Fruit fly (Drosophila melanogaster) whole organism, embryonic: Measurements from ENCODE around the gene Phs.

Experiments used
- BtbVII ChIP-seq: fragments of 200-800 bp; sonication (Bioruptor generic); optimal IDR thresholded peaks from 3 replicates; lab custom pipeline; 2017; ENCODE audit warnings: missing biosample characterization, mild to moderate bottlenecking, missing genetic modification characterization
- CG10543 ChIP-seq: fragments of 200-800 bp; sonication (Bioruptor generic); optimal IDR thresholded peaks from 3 replicates; lab custom pipeline; 2017; ENCODE audit warnings: missing biosample characterization, mild to moderate bottlenecking, missing genetic modification characterization, moderate library complexity
- CG12071 ChIP-seq: fragments of 200-800 bp; sonication (Bioruptor generic); optimal IDR thresholded peaks from 3 replicates; lab custom pipeline; 2018; ENCODE audit warnings: missing biosample characterization, mild to moderate bottlenecking, missing genetic modification characterization
- CG13894 ChIP-seq: fragments of 200-800 bp; sonication (Bioruptor generic); optimal IDR thresholded peaks from 3 replicates; lab custom pipeline; 2018; ENCODE audit warnings: missing biosample characterization, mild to moderate bottlenecking, missing genetic modification characterization, moderate library complexity
- CG1603 ChIP-seq: fragments of 200-800 bp; sonication (Bioruptor generic); optimal IDR thresholded peaks from 2 replicates; lab custom pipeline; 2019; ENCODE audit warnings: missing biosample characterization, mild to moderate bottlenecking, missing genetic modification characterization, moderate library complexity
- CG17385 ChIP-seq: fragments of 200-800 bp; sonication (Bioruptor generic); optimal IDR thresholded peaks from 3 replicates; lab custom pipeline; 2018; ENCODE audit warnings: missing biosample characterization, mild to moderate bottlenecking, missing genetic modification characterization
- CG17829 ChIP-seq: fragments of 200-800 bp; optimal IDR thresholded peaks from 2 replicates; lab custom pipeline; 2019; ENCODE audit warnings: missing biosample characterization, mild to moderate bottlenecking, missing genetic modification characterization, moderate library complexity
- CG2116 ChIP-seq: fragments of 200-800 bp; sonication (Bioruptor generic); optimal IDR thresholded peaks from 3 replicates; lab custom pipeline; 2018; ENCODE audit warnings: missing biosample characterization, mild to moderate bottlenecking, missing genetic modification characterization
- CG42726 ChIP-seq: fragments of 200-800 bp; sonication (Bioruptor generic); IDR thresholded peaks from 2 replicates; pipeline ENCODE4 v1.3.6; 2022; ENCODE audit warnings: missing biosample characterization, missing genetic modification characterization; ENCODE audit not compliant: partially characterized antibody
- CG4360 ChIP-seq: fragments of 200-800 bp; sonication (Bioruptor generic); IDR thresholded peaks from 2 replicates; pipeline ENCODE4 v1.3.6; 2022; ENCODE audit warnings: missing biosample characterization, missing genetic modification characterization
- CG4820 ChIP-seq: fragments of 200-800 bp; sonication (Bioruptor generic); optimal IDR thresholded peaks from 3 replicates; lab custom pipeline; 2016; ENCODE audit warnings: missing biosample characterization, missing genetic modification characterization
- CG6254 ChIP-seq: fragments of 200-800 bp; sonication (Bioruptor generic); optimal IDR thresholded peaks from 3 replicates; lab custom pipeline; 2017; ENCODE audit warnings: mild to moderate bottlenecking, missing biosample characterization, missing genetic modification reagents, missing genetic modification characterization
- CG6765 ChIP-seq: fragments of 200-800 bp; sonication (Bioruptor generic); optimal IDR thresholded peaks from 3 replicates; lab custom pipeline; 2017; ENCODE audit warnings: missing biosample characterization, mild to moderate bottlenecking, missing genetic modification characterization
- CG6854 ChIP-seq: fragments of 200-800 bp; sonication (Bioruptor generic); optimal IDR thresholded peaks from 3 replicates; lab custom pipeline; 2017; ENCODE audit warnings: missing biosample characterization, mild to moderate bottlenecking, missing genetic modification characterization
- CG7556 ChIP-seq: fragments of 200-800 bp; sonication (Bioruptor generic); optimal IDR thresholded peaks from 2 replicates; lab custom pipeline; 2017; ENCODE audit warnings: missing biosample characterization, mild to moderate bottlenecking, missing genetic modification characterization
- CG7928 ChIP-seq: fragments of 200-800 bp; sonication (Bioruptor generic); optimal IDR thresholded peaks from 2 replicates; lab custom pipeline; 2017; ENCODE audit warnings: missing biosample characterization, mild to moderate bottlenecking, missing genetic modification characterization
- CG8944 ChIP-seq: fragments of 200-800 bp; sonication (Bioruptor generic); optimal IDR thresholded peaks from 3 replicates; lab custom pipeline; 2016; ENCODE audit warnings: missing biosample characterization, missing genetic modification characterization
- CG9727 ChIP-seq: fragments of 200-800 bp; sonication (Bioruptor generic); optimal IDR thresholded peaks from 3 replicates; lab custom pipeline; 2017; ENCODE audit warnings: missing biosample characterization, mild to moderate bottlenecking, missing genetic modification characterization
- CoRest ChIP-seq: fragments of 200-800 bp; sonication (Bioruptor generic); optimal IDR thresholded peaks from 3 replicates; lab custom pipeline; 2018; ENCODE audit warnings: missing biosample characterization, mild to moderate bottlenecking, missing genetic modification characterization, moderate library complexity
- Dip3 ChIP-seq: fragments of 200-800 bp; sonication (Bioruptor generic); optimal IDR thresholded peaks from 3 replicates; lab custom pipeline; 2016; ENCODE audit warnings: missing biosample characterization, missing genetic modification characterization
- Doc3 ChIP-seq: fragments of 200-800 bp; sonication (Bioruptor generic); IDR thresholded peaks from 3 replicates; pipeline ENCODE4 v1.3.6; 2022; ENCODE audit warnings: missing biosample characterization, missing genetic modification characterization; ENCODE audit not compliant: partially characterized antibody
- Dp ChIP-seq: fragments of 200-800 bp; sonication (Bioruptor generic); optimal IDR thresholded peaks from 2 replicates; lab custom pipeline; 2018; ENCODE audit warnings: missing biosample characterization, mild to moderate bottlenecking, missing genetic modification characterization, moderate library complexity
- Dref ChIP-seq: fragments of 200-800 bp; sonication (Bioruptor generic); IDR thresholded peaks from 2 replicates; pipeline ENCODE4 v1.3.6; 2022; ENCODE audit warnings: missing biosample characterization, missing genetic modification characterization
- HLH4C ChIP-seq: fragments of 200-800 bp; sonication (Bioruptor generic); IDR thresholded peaks from 3 replicates; pipeline ENCODE4 v1.3.6; 2022; ENCODE audit warnings: missing biosample characterization, missing genetic modification characterization; ENCODE audit not compliant: partially characterized antibody
- Hmr ChIP-seq: fragments of 200-800 bp; sonication (Bioruptor generic); optimal IDR thresholded peaks from 3 replicates; lab custom pipeline; 2017; ENCODE audit warnings: mild to moderate bottlenecking, missing biosample characterization, missing genetic modification reagents, missing genetic modification characterization
- MBD-R2 ChIP-seq: fragments of 200-800 bp; sonication (Bioruptor generic); IDR thresholded peaks from 2 replicates; pipeline ENCODE4 v1.3.6; 2022; ENCODE audit warnings: missing biosample characterization, missing genetic modification characterization
- Myb ChIP-seq: fragments of 200-800 bp; sonication (Bioruptor generic); optimal IDR thresholded peaks from 2 replicates; lab custom pipeline; 2016; ENCODE audit warnings: missing biosample characterization, missing genetic modification characterization
- Poxn ChIP-seq: fragments of 200-800 bp; sonication (Bioruptor generic); IDR thresholded peaks from 2 replicates; pipeline ENCODE4 v1.3.6; 2022; ENCODE audit warnings: missing biosample characterization, missing genetic modification characterization
- Ptx1 ChIP-seq: fragments of 200-800 bp; sonication (Bioruptor generic); IDR thresholded peaks from 2 replicates; pipeline ENCODE4 v1.3.6; 2022; ENCODE audit warnings: missing biosample characterization, missing genetic modification characterization
- Sry-δ ChIP-seq: fragments of 200-800 bp; sonication (Bioruptor generic); optimal IDR thresholded peaks from 2 replicates; lab custom pipeline; 2016; ENCODE audit warnings: missing biosample characterization, missing genetic modification characterization
- amos ChIP-seq: fragments of 200-800 bp; sonication (Bioruptor generic); IDR thresholded peaks from 2 replicates; pipeline ENCODE4 v1.3.6; 2022; ENCODE audit warnings: missing biosample characterization, missing genetic modification characterization; ENCODE audit not compliant: partially characterized antibody
- bbx ChIP-seq: fragments of 200-800 bp; sonication (Bioruptor generic); IDR thresholded peaks from 2 replicates; pipeline ENCODE4 v1.3.6; 2022; ENCODE audit warnings: missing biosample characterization, missing genetic modification characterization; ENCODE audit not compliant: partially characterized antibody
- bigmax ChIP-seq: fragments of 200-800 bp; sonication (Bioruptor generic); optimal IDR thresholded peaks from 2 replicates; lab custom pipeline; 2018; ENCODE audit warnings: missing biosample characterization, mild to moderate bottlenecking, missing genetic modification characterization
- danr ChIP-seq: fragments of 200-800 bp; sonication (Bioruptor generic); IDR thresholded peaks from 2 replicates; pipeline ENCODE4 v1.3.6; 2022; ENCODE audit warnings: missing biosample characterization, missing genetic modification characterization
- dimm ChIP-seq: fragments of 200-800 bp; sonication (Bioruptor generic); IDR thresholded peaks from 2 replicates; pipeline ENCODE4 v1.3.6; 2022; ENCODE audit warnings: missing biosample characterization, missing genetic modification characterization
- exex ChIP-seq: fragments of 200-800 bp; sonication (Bioruptor generic); optimal IDR thresholded peaks from 4 replicates; lab custom pipeline; 2018; ENCODE audit warnings: missing biosample characterization, mild to moderate bottlenecking, missing genetic modification characterization, moderate library complexity
- fu2 ChIP-seq: fragments of 200-800 bp; sonication (Bioruptor generic); optimal IDR thresholded peaks from 2 replicates; lab custom pipeline; 2016; ENCODE audit warnings: missing biosample characterization, missing genetic modification characterization
- gro ChIP-seq: fragments of 200-800 bp; sonication (Bioruptor generic); optimal IDR thresholded peaks from 2 replicates; lab custom pipeline; 2016; ENCODE audit warnings: missing biosample characterization, missing genetic modification characterization
- gsb ChIP-seq: fragments of 200-800 bp; sonication (Bioruptor generic); IDR thresholded peaks from 2 replicates; pipeline ENCODE4 v1.3.6; 2022; ENCODE audit warnings: missing biosample characterization, missing genetic modification characterization
- lmd ChIP-seq: fragments of 200-800 bp; sonication (Bioruptor generic); IDR thresholded peaks from 2 replicates; pipeline ENCODE4 v1.3.6; 2022; ENCODE audit warnings: missing biosample characterization, missing genetic modification characterization
- nau ChIP-seq: fragments of 200-800 bp; sonication (Bioruptor generic); optimal IDR thresholded peaks from 3 replicates; lab custom pipeline; 2017; ENCODE audit warnings: missing biosample characterization, mild to moderate bottlenecking, missing genetic modification characterization, missing genetic modification reagents
- oc ChIP-seq: fragments of 200-800 bp; sonication (Bioruptor generic); optimal IDR thresholded peaks from 2 replicates; lab custom pipeline; 2018; ENCODE audit warnings: missing biosample characterization, mild to moderate bottlenecking, missing genetic modification characterization, moderate library complexity
- pb ChIP-seq: fragments of 200-800 bp; sonication (Bioruptor generic); optimal IDR thresholded peaks from 3 replicates; lab custom pipeline; 2016; ENCODE audit warnings: missing biosample characterization, missing genetic modification characterization
- pzg ChIP-seq: fragments of 200-800 bp; sonication (Bioruptor generic); optimal IDR thresholded peaks from 3 replicates; lab custom pipeline; 2018; ENCODE audit warnings: missing biosample characterization, mild to moderate bottlenecking, missing genetic modification characterization, moderate library complexity
- shn ChIP-seq: fragments of 200-800 bp; sonication (Bioruptor generic); optimal IDR thresholded peaks from 3 replicates; lab custom pipeline; 2016; ENCODE audit warnings: missing biosample characterization, missing genetic modification characterization
- sna ChIP-seq: fragments of 200-800 bp; sonication (Bioruptor generic); IDR thresholded peaks from 2 replicates; pipeline ENCODE4 v1.3.6; 2022; ENCODE audit warnings: missing biosample characterization, missing genetic modification characterization; ENCODE audit not compliant: partially characterized antibody
- tup ChIP-seq: fragments of 200-800 bp; sonication (Bioruptor generic); optimal IDR thresholded peaks from 2 replicates; lab custom pipeline; 2016; ENCODE audit warnings: missing biosample characterization, mild to moderate bottlenecking, missing genetic modification characterization, moderate library complexity
- tx ChIP-seq: fragments of 200-800 bp; sonication (Bioruptor generic); optimal IDR thresholded peaks from 2 replicates; lab custom pipeline; 2016; ENCODE audit warnings: missing biosample characterization, missing genetic modification characterization
- vfl ChIP-seq: fragments of 200-800 bp; sonication (Bioruptor generic); optimal IDR thresholded peaks from 2 replicates; lab custom pipeline; 2016; ENCODE audit warnings: missing biosample characterization, missing genetic modification characterization
- yki ChIP-seq: fragments of >200 bp; optimal IDR thresholded peaks from 3 replicates; lab custom pipeline; 2018
- zen2 ChIP-seq: fragments of 200-800 bp; sonication (Bioruptor generic); IDR thresholded peaks from 3 replicates; pipeline ENCODE4 v1.3.6; 2022; ENCODE audit warnings: missing biosample characterization, missing genetic modification characterization; ENCODE audit not compliant: partially characterized antibody

Gene Phs

dm6 chr3L:15580487-15580886 lies 39.2 kb upstream of the Phs start, which contains the start of the genes mrn and CG12301 (continued):
- TF ChIP-seq CG2116 (GFP tag; lab: Kevin White, UChicago), result peak; percentile 89
- peak; percentile 49 for TF ChIP-seq tup
- TF ChIP-seq shn, result peak; percentile 25
- no peak for TF ChIP-seq CG12071 (GFP tag; lab: Kevin White, UChicago)
- peak; percentile 53 for TF ChIP-seq Myb (GFP tag; lab: Kevin White, UChicago)
- TF ChIP-seq gsb (GFP tag; lab: Robert Waterston, UW), result peak; percentile 52; the same call in 1 of the 2 replicates
- TF ChIP-seq CG42726 (GFP tag; lab: Robert Waterston, UW), result peak; percentile 75
- TF ChIP-seq CG4820 (GFP tag; lab: Kevin White, UChicago), result peak; percentile 40
- peak; percentile 95 for TF ChIP-seq HLH4C
- no peak for TF ChIP-seq bigmax (GFP tag; lab: Kevin White, UChicago)
- no peak for TF ChIP-seq CG17385 (GFP tag; lab: Kevin White, UChicago)
- TF ChIP-seq Dref (GFP tag; lab: Robert Waterston, UW), result peak; percentile 89
- TF ChIP-seq tx (GFP tag; lab: Kevin White, UChicago), result no peak
- no peak for TF ChIP-seq Poxn
- TF ChIP-seq CG10543 (GFP tag; lab: Kevin White, UChicago), result no peak
- peak; percentile 58 for TF ChIP-seq Dp (GFP tag; lab: Kevin White, UChicago)
- peak; percentile 94 for TF ChIP-seq Doc3 (GFP tag; lab: Robert Waterston, UW)
- no peak for TF ChIP-seq nau (GFP tag; lab: Kevin White, UChicago)
- peak; percentile 96 for TF ChIP-seq danr (GFP tag; lab: Robert Waterston, UW)
- TF ChIP-seq CG9727 (GFP tag; lab: Kevin White, UChicago), result peak; percentile 87
- peak; percentile 79 for TF ChIP-seq gro (GFP tag; lab: Kevin White, UChicago)
- TF ChIP-seq CG13894 (tag; lab: Kevin White, UChicago), result no peak
- TF ChIP-seq Ptx1 (GFP tag; lab: Robert Waterston, UW), result peak; percentile 87
- TF ChIP-seq CG7928 (GFP tag; lab: Kevin White, UChicago), result no peak
- TF ChIP-seq sna (GFP tag; lab: Robert Waterston, UW), result peak; percentile 96
- TF ChIP-seq dimm (GFP tag; lab: Robert Waterston, UW), result no peak
- no peak for TF ChIP-seq CG6254 (GFP tag; lab: Kevin White, UChicago)
- TF ChIP-seq oc (tag; lab: Kevin White, UChicago), result no peak
- no peak for TF ChIP-seq exex (tag; lab: Kevin White, UChicago)
- no peak for TF ChIP-seq Hmr (GFP tag; lab: Kevin White, UChicago)
- TF ChIP-seq CG4360, result no peak
- no peak for TF ChIP-seq pb (GFP tag; lab: Kevin White, UChicago)
- peak; percentile 75; the same call in 1 of the 3 replicates for TF ChIP-seq zen2 (GFP tag; lab: Robert Waterston, UW)
- TF ChIP-seq amos (GFP tag; lab: Robert Waterston, UW), result peak; percentile 85
- peak; percentile 99 for TF ChIP-seq MBD-R2
- peak; percentile 94 for TF ChIP-seq lmd (GFP tag; lab: Robert Waterston, UW)
- TF ChIP-seq pzg (GFP tag; lab: Kevin White, UChicago), result peak; percentile 73
- no peak for TF ChIP-seq BtbVII (GFP tag; lab: Kevin White, UChicago)
- TF ChIP-seq bbx (GFP tag; lab: Robert Waterston, UW), result peak; percentile 79
- TF ChIP-seq CG8944 (GFP tag; lab: Kevin White, UChicago), result peak; percentile 22
- TF ChIP-seq yki, result no peak
- no peak for TF ChIP-seq CG1603
- TF ChIP-seq Sry-δ (GFP tag; lab: Kevin White, UChicago), result peak; percentile 86
- TF ChIP-seq CG6854 (GFP tag; lab: Kevin White, UChicago), result peak; percentile 34
- peak; percentile 70 for TF ChIP-seq Dip3 (GFP tag; lab: Kevin White, UChicago)
- no peak for TF ChIP-seq CG6765 (GFP tag; lab: Kevin White, UChicago)
- no peak for TF ChIP-seq CoRest (tag; lab: Kevin White, UChicago)
- TF ChIP-seq CG7556 (GFP tag; lab: Kevin White, UChicago), result no peak
- peak; percentile 79 for TF ChIP-seq vfl (GFP tag; lab: Kevin White, UChicago)
- TF ChIP-seq fu2, result peak; percentile 52
- TF ChIP-seq CG17829 (tag; lab: Kevin White, UChicago), result peak; percentile 85
